Worm (Caenorhabditis elegans) whole organism, L3 larva: ENCODE results near the gene F53A10.2.

ENCODE experiments used
- R02D3.7 ChIP-seq: fragments of 150-350 bp; optimal IDR thresholded peaks from 2 replicates; lab custom pipeline; 2014; ENCODE audit warnings: missing biosample characterization, missing genetic modification characterization
- ZK546.5 ChIP-seq: sonication (generic microtip); optimal IDR thresholded peaks from 2 replicates; lab custom pipeline; 2017; ENCODE audit warnings: missing biosample characterization, missing genetic modification characterization
- aly-2 ChIP-seq: fragments of 150-350 bp; optimal IDR thresholded peaks from 2 replicates; lab custom pipeline; 2014; ENCODE audit warnings: missing biosample characterization, missing genetic modification characterization
- ama-1 ChIP-seq: fragments of 150-350 bp; optimal IDR thresholded peaks from 2 replicates; lab custom pipeline; 2018
- ceh-16 ChIP-seq: sonication (generic microtip); optimal IDR thresholded peaks from 2 replicates; lab custom pipeline; 2017; ENCODE audit warnings: missing biosample characterization, missing genetic modification characterization
- ceh-28 ChIP-seq: fragments of 150-350 bp; optimal IDR thresholded peaks from 2 replicates; lab custom pipeline; 2014; ENCODE audit warnings: missing biosample characterization, missing genetic modification reagents, missing genetic modification characterization
- ceh-82 ChIP-seq: fragments of 150-350 bp; optimal IDR thresholded peaks from 2 replicates; lab custom pipeline; 2014; ENCODE audit warnings: missing biosample characterization, missing genetic modification characterization
- ceh-9 ChIP-seq: sonication (generic microtip); optimal IDR thresholded peaks from 2 replicates; lab custom pipeline; 2018; ENCODE audit warnings: missing biosample characterization, missing genetic modification characterization
- daf-12 ChIP-seq: fragments of 150-350 bp; optimal IDR thresholded peaks from 2 replicates; lab custom pipeline; 2014; ENCODE audit warnings: missing biosample characterization, missing genetic modification reagents, missing genetic modification characterization
- egl-27 ChIP-seq: sonication (generic microtip); optimal IDR thresholded peaks from 4 replicates; lab custom pipeline; 2017; ENCODE audit warnings: missing biosample characterization, missing genetic modification reagents, missing genetic modification characterization
- egl-5 ChIP-seq: fragments of 150-350 bp; optimal IDR thresholded peaks from 2 replicates; lab custom pipeline; 2017; ENCODE audit warnings: missing biosample characterization, missing genetic modification reagents, missing genetic modification characterization, inconsistent platforms
- elt-1 ChIP-seq: fragments of 150-350 bp; optimal IDR thresholded peaks from 2 replicates; lab custom pipeline; 2014; ENCODE audit warnings: missing biosample characterization, missing genetic modification characterization
- elt-2 ChIP-seq: sonication (generic microtip); optimal IDR thresholded peaks from 2 replicates; lab custom pipeline; 2016; ENCODE audit warnings: missing genetic modification reagents, mild to moderate bottlenecking, missing genetic modification characterization, missing compliant biosample characterization
- elt-3 ChIP-seq, 3 experiments: fragments of 150-350 bp in 1 of 3; sonication (generic microtip) in 2 of 3; optimal IDR thresholded peaks; 2 replicates in 2 of 3; 4 replicates in 1 of 3; lab custom pipeline; 2014 to 2017; ENCODE audit warnings: missing biosample characterization in 3 of 3, missing genetic modification characterization in 3 of 3
- eor-1 ChIP-seq, 2 experiments: fragments of 150-350 bp; optimal IDR thresholded peaks; 2 replicates each; lab custom pipeline; 2014 to 2018; ENCODE audit warnings: missing biosample characterization in 2 of 2, missing genetic modification characterization in 2 of 2
- fkh-10 ChIP-seq: sonication (generic microtip); optimal IDR thresholded peaks from 2 replicates; lab custom pipeline; 2017; ENCODE audit warnings: missing biosample characterization, missing genetic modification reagents, missing genetic modification characterization
- fkh-2 ChIP-seq: fragments of 150-350 bp; optimal IDR thresholded peaks from 2 replicates; lab custom pipeline; 2014; ENCODE audit warnings: missing biosample characterization, missing genetic modification reagents, missing genetic modification characterization
- fos-1 ChIP-seq: fragments of 150-350 bp; optimal IDR thresholded peaks from 2 replicates; lab custom pipeline; 2014; ENCODE audit warnings: missing biosample characterization, missing genetic modification characterization
- hmg-11 ChIP-seq: sonication (generic microtip); optimal IDR thresholded peaks from 2 replicates; lab custom pipeline; 2016; ENCODE audit warnings: missing genetic modification characterization, missing compliant biosample characterization
- jun-1 ChIP-seq: fragments of 150-350 bp; optimal IDR thresholded peaks from 2 replicates; lab custom pipeline; 2014; ENCODE audit warnings: missing biosample characterization, missing genetic modification reagents, missing genetic modification characterization
- lin-15B ChIP-seq: fragments of 150-350 bp; optimal IDR thresholded peaks from 2 replicates; lab custom pipeline; 2014; ENCODE audit warnings: missing biosample characterization, missing genetic modification characterization
- lin-39 ChIP-seq: fragments of 150-350 bp; optimal IDR thresholded peaks from 2 replicates; lab custom pipeline; 2018; ENCODE audit warnings: missing biosample characterization, missing genetic modification reagents, missing genetic modification characterization
- lsy-12 ChIP-seq: sonication (generic microtip); optimal IDR thresholded peaks from 2 replicates; lab custom pipeline; 2016; ENCODE audit warnings: mild to moderate bottlenecking, missing genetic modification characterization, missing compliant biosample characterization
- mdl-1 ChIP-seq: fragments of 150-350 bp; optimal IDR thresholded peaks from 2 replicates; lab custom pipeline; 2014; ENCODE audit warnings: missing biosample characterization, missing genetic modification characterization
- mml-1 ChIP-seq: fragments of 150-350 bp; sonication (generic microtip); optimal IDR thresholded peaks from 3 replicates; lab custom pipeline; 2014; ENCODE audit warnings: missing biosample characterization, missing genetic modification characterization
- nfya-1 ChIP-seq: sonication (generic microtip); optimal IDR thresholded peaks from 2 replicates; lab custom pipeline; 2017; ENCODE audit warnings: missing genetic modification characterization, mild to moderate bottlenecking, missing compliant biosample characterization, antibody characterized with exemption, moderate library complexity; ENCODE audit not compliant: insufficient read depth
- nhr-11 ChIP-seq: fragments of 150-350 bp; optimal IDR thresholded peaks from 2 replicates; lab custom pipeline; 2014; ENCODE audit warnings: missing biosample characterization, missing genetic modification characterization
- nhr-12 ChIP-seq: fragments of 150-350 bp; optimal IDR thresholded peaks from 2 replicates; lab custom pipeline; 2014; ENCODE audit warnings: missing biosample characterization, missing genetic modification characterization
- nhr-23 ChIP-seq: fragments of 150-350 bp; optimal IDR thresholded peaks from 2 replicates; lab custom pipeline; 2014; ENCODE audit warnings: missing biosample characterization, missing genetic modification reagents, missing genetic modification characterization
- nhr-237 ChIP-seq: fragments of 150-350 bp; optimal IDR thresholded peaks from 2 replicates; lab custom pipeline; 2014; ENCODE audit warnings: missing biosample characterization, missing genetic modification characterization
- nhr-25 ChIP-seq: sonication (generic microtip); optimal IDR thresholded peaks from 2 replicates; lab custom pipeline; 2017; ENCODE audit warnings: missing biosample characterization, missing genetic modification characterization
- nhr-28 ChIP-seq: fragments of 150-350 bp; optimal IDR thresholded peaks from 2 replicates; lab custom pipeline; 2014; ENCODE audit warnings: missing biosample characterization, missing genetic modification characterization
- nhr-43 ChIP-seq: sonication (generic microtip); optimal IDR thresholded peaks from 2 replicates; lab custom pipeline; 2016; ENCODE audit warnings: mild to moderate bottlenecking, missing genetic modification characterization, missing compliant biosample characterization; ENCODE audit not compliant: poor library complexity, severe bottlenecking
- nhr-67 ChIP-seq: fragments of 150-350 bp; optimal IDR thresholded peaks from 2 replicates; lab custom pipeline; 2014; ENCODE audit warnings: missing biosample characterization, missing genetic modification characterization
- nhr-76 ChIP-seq: fragments of 150-350 bp; sonication (generic microtip); optimal IDR thresholded peaks from 5 replicates; lab custom pipeline; 2014; ENCODE audit warnings: missing biosample characterization, missing genetic modification characterization
- nhr-77 ChIP-seq: fragments of 150-350 bp; optimal IDR thresholded peaks from 2 replicates; lab custom pipeline; 2014; ENCODE audit warnings: missing biosample characterization, missing genetic modification characterization
- pha-4 ChIP-seq: fragments of 150-350 bp; optimal IDR thresholded peaks from 2 replicates; lab custom pipeline; 2014; ENCODE audit warnings: missing biosample characterization, missing genetic modification reagents, missing genetic modification characterization
- pqm-1 ChIP-seq: fragments of 150-350 bp; optimal IDR thresholded peaks from 2 replicates; lab custom pipeline; 2017; ENCODE audit warnings: missing biosample characterization, missing genetic modification characterization, inconsistent platforms
- sea-2 ChIP-seq: fragments of 150-350 bp; sonication (generic microtip); optimal IDR thresholded peaks from 4 replicates; lab custom pipeline; 2014; ENCODE audit warnings: missing biosample characterization, missing genetic modification reagents, missing genetic modification characterization
- skn-1 ChIP-seq: fragments of 150-350 bp; optimal IDR thresholded peaks from 2 replicates; lab custom pipeline; 2014; ENCODE audit warnings: missing biosample characterization, missing genetic modification characterization
- snpc-4 ChIP-seq: fragments of 150-350 bp; optimal IDR thresholded peaks from 2 replicates; lab custom pipeline; 2014; ENCODE audit warnings: missing biosample characterization, missing genetic modification characterization
- tbx-2 ChIP-seq: sonication (generic microtip); optimal IDR thresholded peaks from 2 replicates; lab custom pipeline; 2016; ENCODE audit warnings: mild to moderate bottlenecking, missing genetic modification characterization, missing compliant biosample characterization
- unc-39 ChIP-seq: sonication (generic microtip); optimal IDR thresholded peaks from 4 replicates; lab custom pipeline; 2017; ENCODE audit warnings: missing biosample characterization, missing genetic modification characterization
- unc-62 ChIP-seq: fragments of 150-350 bp; sonication (generic microtip); optimal IDR thresholded peaks from 4 replicates; lab custom pipeline; 2014; ENCODE audit warnings: missing biosample characterization, missing genetic modification reagents, missing genetic modification characterization
- zag-1 ChIP-seq: fragments of 150-350 bp; optimal IDR thresholded peaks from 2 replicates; lab custom pipeline; 2014; ENCODE audit warnings: missing biosample characterization, missing genetic modification characterization
- ztf-11 ChIP-seq: fragments of 150-350 bp; optimal IDR thresholded peaks from 2 replicates; lab custom pipeline; 2014; ENCODE audit warnings: missing biosample characterization, missing genetic modification characterization
- ztf-4 ChIP-seq: fragments of 150-350 bp; optimal IDR thresholded peaks from 2 replicates; lab custom pipeline; 2014; ENCODE audit warnings: missing biosample characterization, missing genetic modification characterization

Gene F53A10.2

ce11 chrII:1244420-1244959 is 47.3 kb downstream of the F53A10.2 start:
- peak; percentile 32 for TF ChIP-seq nhr-23 (tag; lab: Kevin White, UChicago)
- TF ChIP-seq fos-1 (tag; lab: Kevin White, UChicago), result no peak
- no peak for TF ChIP-seq elt-3 (tag; optimal IDR thresholded peaks at IDR 0.05; lab: Kevin White, UChicago)
- no peak for TF ChIP-seq fkh-2 (tag; lab: Kevin White, UChicago)
- TF ChIP-seq nhr-43, result peak; percentile 42
- peak; percentile 55 for TF ChIP-seq ama-1 (lab: Kevin White, UChicago)
- TF ChIP-seq ceh-82 (tag; lab: Kevin White, UChicago), result no peak
- TF ChIP-seq nhr-25 (tag; lab: Kevin White, UChicago), result peak; percentile 54
- TF ChIP-seq lsy-12 (tag; lab: Kevin White, UChicago), result peak; percentile 77

ce11 chrII:1245783-1246182 is 48.6 kb downstream of the F53A10.2 start:
- TF ChIP-seq elt-1 (tag; lab: Kevin White, UChicago), result no peak
- no peak for TF ChIP-seq skn-1 (tag; lab: Kevin White, UChicago)
- peak; percentile 61 for TF ChIP-seq pha-4

- TF ChIP-seq ceh-28 (tag; lab: Kevin White, UChicago), result peak; percentile 87
- TF ChIP-seq nfya-1 (tag; lab: Kevin White, UChicago), result peak; percentile 91
- no peak for TF ChIP-seq fkh-2 (tag; lab: Kevin White, UChicago)
- TF ChIP-seq snpc-4 (tag; lab: Kevin White, UChicago), result no peak
- TF ChIP-seq ceh-82 (tag; lab: Kevin White, UChicago), result peak; percentile 69
- TF ChIP-seq nhr-67 (tag; lab: Kevin White, UChicago), result no peak
- TF ChIP-seq fos-1 (tag; lab: Kevin White, UChicago), result peak; percentile 5
- no peak for TF ChIP-seq egl-27 (tag; lab: Kevin White, UChicago)
- TF ChIP-seq eor-1 (tag; optimal IDR thresholded peaks at IDR 0.05; lab: Kevin White, UChicago), result no peak
- peak; percentile 60 for TF ChIP-seq lin-15B (tag; lab: Kevin White, UChicago)
- peak; percentile 77 for TF ChIP-seq R02D3.7
- TF ChIP-seq aly-2 (tag; lab: Kevin White, UChicago), result no peak
- TF ChIP-seq nhr-43, result peak; percentile 94
- no peak for TF ChIP-seq nhr-12 (tag; lab: Kevin White, UChicago)
- peak; percentile 74 for TF ChIP-seq elt-2 (tag; lab: Kevin White, UChicago)
- no peak for TF ChIP-seq ztf-11 (tag; lab: Kevin White, UChicago)
- no peak for TF ChIP-seq mml-1 (tag; lab: Kevin White, UChicago)
- peak; percentile 88 for TF ChIP-seq jun-1 (tag; lab: Kevin White, UChicago)
- TF ChIP-seq ceh-9 (tag; lab: Kevin White, UChicago), result no peak
- TF ChIP-seq elt-1 (tag; lab: Kevin White, UChicago), result peak; percentile 78
- no peak for TF ChIP-seq egl-5 (tag; lab: Kevin White, UChicago)
- TF ChIP-seq nhr-23 (tag; lab: Kevin White, UChicago), result peak; percentile 96
- TF ChIP-seq elt-3 (tag; optimal IDR thresholded peaks at IDR 0.05; lab: Kevin White, UChicago), result peak in 1 of 3 experiments; percentile 54
- peak; percentile 96 for TF ChIP-seq hmg-11 (tag; lab: Kevin White, UChicago)
- TF ChIP-seq nhr-77 (tag; lab: Kevin White, UChicago), result peak; percentile 44
- TF ChIP-seq skn-1 (tag; lab: Kevin White, UChicago), result peak; percentile 64
- TF ChIP-seq ama-1 (lab: Kevin White, UChicago), result no peak
- TF ChIP-seq ceh-16 (tag; lab: Kevin White, UChicago), result no peak
- peak; percentile 19 for TF ChIP-seq pqm-1
- peak; percentile 83 for TF ChIP-seq mdl-1 (tag; lab: Kevin White, UChicago)
- peak; percentile 76 for TF ChIP-seq unc-62
- peak; percentile 2 for TF ChIP-seq zag-1 (tag; lab: Kevin White, UChicago)
- no peak for TF ChIP-seq ztf-4 (tag; lab: Kevin White, UChicago)
- peak; percentile 85 for TF ChIP-seq tbx-2
- TF ChIP-seq nhr-28 (tag; lab: Kevin White, UChicago), result no peak
- TF ChIP-seq daf-12 (tag; lab: Kevin White, UChicago), result no peak
- no peak for TF ChIP-seq nhr-76 (tag; lab: Kevin White, UChicago)
- TF ChIP-seq sea-2 (GFP tag; lab: Kevin White, UChicago), result peak; percentile 97
- TF ChIP-seq lin-39 (tag; lab: Kevin White, UChicago), result peak; percentile 89
- peak; percentile 82 for TF ChIP-seq pha-4
- TF ChIP-seq lsy-12 (tag; lab: Kevin White, UChicago), result peak; percentile 97
- TF ChIP-seq unc-39, result no peak
- TF ChIP-seq ZK546.5 (tag; lab: Kevin White, UChicago), result peak; percentile 2
- TF ChIP-seq nhr-237 (tag; lab: Kevin White, UChicago), result no peak
- TF ChIP-seq fkh-10, result no peak
- TF ChIP-seq nhr-25 (tag; lab: Kevin White, UChicago), result peak; percentile 96
- no peak for TF ChIP-seq nhr-11
Measured at ce11 chrII:1246855-1247259, 49.7 kb downstream of the F53A10.2 start.
